Fruit fly (Drosophila melanogaster) whole organism, embryonic: Measurements from ENCODE around the gene CG10694.

Experiments
- BEAF-32 ChIP-seq: fragments of 200-800 bp; sonication (Bioruptor generic); optimal IDR thresholded peaks from 3 replicates; lab custom pipeline; 2017; ENCODE audit warnings: missing biosample characterization, missing genetic modification characterization, mild to moderate bottlenecking, moderate library complexity, missing genetic modification reagents
- CG10267 ChIP-seq: fragments of 200-800 bp; sonication (Bioruptor generic); optimal IDR thresholded peaks from 2 replicates; lab custom pipeline; 2018; ENCODE audit warnings: missing biosample characterization, mild to moderate bottlenecking, missing genetic modification characterization, moderate library complexity
- CG10462 ChIP-seq: fragments of 200-800 bp; sonication (Bioruptor generic); optimal IDR thresholded peaks from 2 replicates; lab custom pipeline; 2016; ENCODE audit warnings: missing biosample characterization, missing genetic modification characterization
- CG13624 ChIP-seq: fragments of 200-800 bp; sonication (Bioruptor generic); optimal IDR thresholded peaks from 2 replicates; lab custom pipeline; 2016; ENCODE audit warnings: missing biosample characterization, missing genetic modification characterization
- CG13775 ChIP-seq: fragments of 200-800 bp; sonication (Bioruptor generic); optimal IDR thresholded peaks from 3 replicates; lab custom pipeline; 2017; ENCODE audit warnings: missing biosample characterization, mild to moderate bottlenecking, missing genetic modification characterization
- CG15601 ChIP-seq: fragments of 200-800 bp; sonication (Bioruptor generic); optimal IDR thresholded peaks from 3 replicates; lab custom pipeline; 2019; ENCODE audit warnings: missing biosample characterization, mild to moderate bottlenecking, missing genetic modification characterization, moderate library complexity
- CG17912 ChIP-seq: fragments of 200-800 bp; sonication (Bioruptor generic); optimal IDR thresholded peaks from 2 replicates; lab custom pipeline; 2018; ENCODE audit warnings: missing biosample characterization, mild to moderate bottlenecking, missing genetic modification characterization
- CG18262 ChIP-seq: fragments of 200-800 bp; optimal IDR thresholded peaks from 3 replicates; lab custom pipeline; 2019; ENCODE audit warnings: missing biosample characterization, mild to moderate bottlenecking, missing genetic modification characterization, moderate library complexity
- CG3281 ChIP-seq: fragments of 200-800 bp; sonication (Bioruptor generic); optimal IDR thresholded peaks from 3 replicates; lab custom pipeline; 2017; ENCODE audit warnings: missing biosample characterization, mild to moderate bottlenecking, missing genetic modification characterization
- CG33557 ChIP-seq: fragments of 200-800 bp; sonication (Bioruptor generic); optimal IDR thresholded peaks from 2 replicates; lab custom pipeline; 2019; ENCODE audit warnings: missing biosample characterization, mild to moderate bottlenecking, missing genetic modification characterization, moderate library complexity
- CG34376 ChIP-seq: fragments of 200-800 bp; sonication (Bioruptor generic); optimal IDR thresholded peaks from 2 replicates; lab custom pipeline; 2018; ENCODE audit warnings: missing biosample characterization, mild to moderate bottlenecking, missing genetic modification characterization
- CG43689 ChIP-seq: fragments of 200-800 bp; sonication (Bioruptor generic); IDR thresholded peaks from 2 replicates; pipeline ENCODE4 v1.3.6; 2022; ENCODE audit warnings: missing biosample characterization, missing genetic modification characterization
- CG7357 ChIP-seq: fragments of 200-800 bp; sonication (Bioruptor generic); IDR thresholded peaks from 3 replicates; pipeline ENCODE4 v1.3.6; 2022; ENCODE audit warnings: missing biosample characterization, missing genetic modification characterization
- CG7839 ChIP-seq: fragments of 200-800 bp; sonication (Bioruptor generic); optimal IDR thresholded peaks from 3 replicates; lab custom pipeline; 2018; ENCODE audit warnings: missing biosample characterization, mild to moderate bottlenecking, missing genetic modification characterization, moderate library complexity
- CG8281 ChIP-seq: fragments of 200-800 bp; sonication (Bioruptor generic); optimal IDR thresholded peaks from 2 replicates; lab custom pipeline; 2018; ENCODE audit warnings: missing biosample characterization, mild to moderate bottlenecking, missing genetic modification characterization, moderate library complexity
- CG8359 ChIP-seq: fragments of 200-800 bp; sonication (Bioruptor generic); optimal IDR thresholded peaks from 2 replicates; lab custom pipeline; 2017; ENCODE audit warnings: missing biosample characterization, mild to moderate bottlenecking, missing genetic modification characterization, borderline replicate concordance
- CG9727 ChIP-seq: fragments of 200-800 bp; sonication (Bioruptor generic); optimal IDR thresholded peaks from 3 replicates; lab custom pipeline; 2017; ENCODE audit warnings: missing biosample characterization, mild to moderate bottlenecking, missing genetic modification characterization
- Drgx ChIP-seq: fragments of 200-800 bp; sonication (Bioruptor generic); IDR thresholded peaks from 2 replicates; pipeline ENCODE4 v1.3.6; 2022; ENCODE audit warnings: missing biosample characterization, missing genetic modification characterization
- ERR ChIP-seq: fragments of 200-800 bp; sonication (Bioruptor generic); optimal IDR thresholded peaks from 2 replicates; lab custom pipeline; 2016; ENCODE audit warnings: missing biosample characterization, missing genetic modification characterization
- Ets97D ChIP-seq: fragments of 200-800 bp; sonication (Bioruptor generic); optimal IDR thresholded peaks from 3 replicates; lab custom pipeline; 2016; ENCODE audit warnings: missing biosample characterization, missing genetic modification characterization
- H15 ChIP-seq: fragments of 200-800 bp; sonication (Bioruptor generic); IDR thresholded peaks from 3 replicates; pipeline ENCODE4 v1.3.6; 2022; ENCODE audit warnings: missing biosample characterization, missing genetic modification characterization
- Hand ChIP-seq: fragments of 200-800 bp; sonication (Bioruptor generic); optimal IDR thresholded peaks from 2 replicates; lab custom pipeline; 2017; ENCODE audit warnings: mild to moderate bottlenecking, missing biosample characterization, missing genetic modification reagents, missing genetic modification characterization
- HmgZ ChIP-seq: fragments of 200-800 bp; sonication (Bioruptor generic); optimal IDR thresholded peaks from 2 replicates; lab custom pipeline; 2018; ENCODE audit warnings: missing biosample characterization, mild to moderate bottlenecking, missing genetic modification characterization
- Hmx ChIP-seq: fragments of 200-800 bp; sonication (Bioruptor generic); optimal IDR thresholded peaks from 2 replicates; lab custom pipeline; 2016; ENCODE audit warnings: missing biosample characterization, missing genetic modification characterization
- Hsf ChIP-seq: fragments of 200-800 bp; sonication (Bioruptor generic); optimal IDR thresholded peaks from 3 replicates; lab custom pipeline; 2016; ENCODE audit warnings: missing biosample characterization, missing genetic modification characterization
- Myb ChIP-seq: fragments of 200-800 bp; sonication (Bioruptor generic); optimal IDR thresholded peaks from 2 replicates; lab custom pipeline; 2016; ENCODE audit warnings: missing biosample characterization, missing genetic modification characterization
- Ptx1 ChIP-seq: fragments of 200-800 bp; sonication (Bioruptor generic); IDR thresholded peaks from 2 replicates; pipeline ENCODE4 v1.3.6; 2022; ENCODE audit warnings: missing biosample characterization, missing genetic modification characterization
- Usf ChIP-seq: fragments of 200-800 bp; sonication (Bioruptor generic); optimal IDR thresholded peaks from 2 replicates; lab custom pipeline; 2017; ENCODE audit warnings: missing genotype, missing biosample characterization, missing genetic modification characterization
- YL-1 ChIP-seq: fragments of 200-800 bp; sonication (Bioruptor generic); optimal IDR thresholded peaks from 3 replicates; lab custom pipeline; 2017; ENCODE audit warnings: missing biosample characterization, mild to moderate bottlenecking, missing genetic modification characterization
- ab ChIP-seq: fragments of 200-800 bp; sonication (Bioruptor generic); optimal IDR thresholded peaks from 2 replicates; lab custom pipeline; 2016; ENCODE audit warnings: missing biosample characterization, missing genetic modification characterization
- bowl ChIP-seq: fragments of 200-800 bp; sonication (Bioruptor generic); IDR thresholded peaks from 2 replicates; pipeline ENCODE4 v1.3.6; 2022; ENCODE audit warnings: missing biosample characterization, missing genetic modification characterization
- bsh ChIP-seq, 2 experiments: fragments of 200-800 bp; sonication (Bioruptor generic); optimal IDR thresholded peaks; 2 replicates each; lab custom pipeline; 2017 to 2018; ENCODE audit warnings: mild to moderate bottlenecking in 2 of 2, missing biosample characterization in 2 of 2, missing genetic modification characterization in 2 of 2, moderate library complexity in 1 of 2
- disco-r ChIP-seq: fragments of 200-800 bp; sonication (Bioruptor generic); optimal IDR thresholded peaks from 2 replicates; lab custom pipeline; 2016; ENCODE audit warnings: missing biosample characterization, missing genetic modification characterization
- en ChIP-seq: fragments of 200-800 bp; sonication (Bioruptor generic); optimal IDR thresholded peaks from 2 replicates; lab custom pipeline; 2016; ENCODE audit warnings: missing biosample characterization, missing genetic modification characterization
- eve ChIP-seq, 2 experiments: fragments of >200 bp; optimal IDR thresholded peaks; 2 replicates each; lab custom pipeline; 2017; ENCODE audit warnings: missing biosample characterization in 2 of 2, missing genetic modification characterization in 2 of 2
- ewg ChIP-seq: fragments of 200-800 bp; sonication (Bioruptor generic); optimal IDR thresholded peaks from 3 replicates; lab custom pipeline; 2017; ENCODE audit warnings: mild to moderate bottlenecking, missing biosample characterization, missing genetic modification reagents, missing genetic modification characterization
- exex ChIP-seq: fragments of 200-800 bp; sonication (Bioruptor generic); optimal IDR thresholded peaks from 4 replicates; lab custom pipeline; 2018; ENCODE audit warnings: missing biosample characterization, mild to moderate bottlenecking, missing genetic modification characterization, moderate library complexity
- fru ChIP-seq: fragments of >200 bp; optimal IDR thresholded peaks from 2 replicates; lab custom pipeline; 2017
- gsb ChIP-seq: fragments of 200-800 bp; sonication (Bioruptor generic); IDR thresholded peaks from 2 replicates; pipeline ENCODE4 v1.3.6; 2022; ENCODE audit warnings: missing biosample characterization, missing genetic modification characterization
- maf-S ChIP-seq: fragments of 200-800 bp; sonication (Bioruptor generic); optimal IDR thresholded peaks from 2 replicates; lab custom pipeline; 2016; ENCODE audit warnings: missing biosample characterization, missing genetic modification characterization
- mam ChIP-seq: fragments of 200-800 bp; sonication (Bioruptor generic); optimal IDR thresholded peaks from 3 replicates; lab custom pipeline; 2016; ENCODE audit warnings: missing biosample characterization, missing genetic modification characterization
- mirr ChIP-seq: fragments of 200-800 bp; sonication (Bioruptor generic); optimal IDR thresholded peaks from 3 replicates; lab custom pipeline; 2018; ENCODE audit warnings: missing biosample characterization, mild to moderate bottlenecking, missing genetic modification characterization
- nerfin-2 ChIP-seq: fragments of 200-800 bp; sonication (Bioruptor generic); IDR thresholded peaks from 2 replicates; pipeline ENCODE4 v1.3.6; 2022; ENCODE audit warnings: missing biosample characterization, missing genetic modification characterization; ENCODE audit not compliant: partially characterized antibody
- pfk ChIP-seq: fragments of 200-800 bp; sonication (Bioruptor generic); optimal IDR thresholded peaks from 2 replicates; lab custom pipeline; 2018; ENCODE audit warnings: missing biosample characterization, mild to moderate bottlenecking, missing genetic modification characterization, moderate library complexity
- rib ChIP-seq: fragments of 200-800 bp; sonication (Bioruptor generic); IDR thresholded peaks from 2 replicates; pipeline ENCODE4 v1.3.6; 2022; ENCODE audit warnings: missing biosample characterization, missing genetic modification characterization
- tna ChIP-seq: fragments of 200-800 bp; sonication (Bioruptor generic); IDR thresholded peaks from 2 replicates; pipeline ENCODE4 v1.3.6; 2022; ENCODE audit warnings: missing biosample characterization, missing genetic modification characterization; ENCODE audit not compliant: partially characterized antibody
- vvl ChIP-seq: fragments of 200-800 bp; sonication (Bioruptor generic); IDR thresholded peaks from 2 replicates; pipeline ENCODE4 v1.3.6; 2022; ENCODE audit warnings: missing biosample characterization, missing genetic modification characterization
- zfh1 ChIP-seq: fragments of 200-800 bp; sonication (Bioruptor generic); IDR thresholded peaks from 3 replicates; pipeline ENCODE4 v1.3.6; 2022; ENCODE audit warnings: missing biosample characterization, missing genetic modification characterization

Gene CG10694

dm6 chr3R:24099039-24100026, 7.9 kb upstream of the CG10694 start (continued):
- peak; percentile 23 for TF ChIP-seq CG8281 (tag; lab: Kevin White, UChicago)
- peak; percentile 60 for TF ChIP-seq CG13775 (GFP tag; lab: Kevin White, UChicago)
- TF ChIP-seq Ets97D (GFP tag; lab: Kevin White, UChicago): peak; percentile 44
- peak; percentile 76 for TF ChIP-seq CG9727 (GFP tag; lab: Kevin White, UChicago)
- no peak for TF ChIP-seq pfk (GFP tag; lab: Kevin White, UChicago)
- peak; percentile 86 for TF ChIP-seq H15 (GFP tag; lab: Robert Waterston, UW)
- peak; percentile 67 for TF ChIP-seq exex
- peak; percentile 26 for TF ChIP-seq mirr (GFP tag; lab: Kevin White, UChicago)
- TF ChIP-seq CG33557: no peak
- peak; percentile 47; the same call in 1 of the 2 replicates for TF ChIP-seq rib
- no peak for TF ChIP-seq nerfin-2 (GFP tag; lab: Robert Waterston, UW)
- peak; percentile 60 for TF ChIP-seq en (GFP tag; lab: Kevin White, UChicago)
- peak; percentile 34 for TF ChIP-seq Usf (GFP tag; lab: Kevin White, UChicago)
- peak; percentile 17 to 87 for TF ChIP-seq bsh (GFP tag; optimal IDR thresholded peaks at IDR 0.05; lab: Kevin White, UChicago)
- peak; percentile 84 for TF ChIP-seq CG13624
- TF ChIP-seq mam: peak; percentile 89
- peak; percentile 58 for TF ChIP-seq CG15601 (tag; lab: Kevin White, UChicago)
- TF ChIP-seq YL-1: no peak
- TF ChIP-seq Hsf (GFP tag; lab: Kevin White, UChicago): peak; percentile 83
- no peak for TF ChIP-seq fru (lab: Kevin White, UChicago)
- TF ChIP-seq gsb: peak; percentile 72
- peak; percentile 68; the same call in 2 of the 3 replicates for TF ChIP-seq CG7357 (GFP tag; lab: Robert Waterston, UW)
- TF ChIP-seq eve (GFP tag; optimal IDR thresholded peaks at IDR 0.05; lab: Kevin White, UChicago): peak in 1 of 2 experiments; percentile 56
- TF ChIP-seq ERR (GFP tag; lab: Kevin White, UChicago): peak; percentile 72
- TF ChIP-seq CG3281 (GFP tag; lab: Kevin White, UChicago): peak; percentile 67
- TF ChIP-seq maf-S (GFP tag; lab: Kevin White, UChicago): peak; percentile 79
- TF ChIP-seq CG10267 (tag; lab: Kevin White, UChicago): peak; percentile 59
- TF ChIP-seq HmgZ: peak; percentile 69
- peak; percentile 2 for TF ChIP-seq Hand (GFP tag; lab: Kevin White, UChicago)
- TF ChIP-seq vvl (GFP tag; lab: Robert Waterston, UW): peak; percentile 89
- peak; percentile 39 for TF ChIP-seq disco-r
- 0 out of 2 replicates have a peak, but pooled peaks have one; percentile 50 for TF ChIP-seq bowl (GFP tag; lab: Robert Waterston, UW)
- TF ChIP-seq ewg (GFP tag; lab: Kevin White, UChicago): peak; percentile 61
- no peak for TF ChIP-seq CG34376
- peak; percentile 80 for TF ChIP-seq zfh1 (GFP tag; lab: Robert Waterston, UW)
- peak; percentile 18 for TF ChIP-seq CG10462 (GFP tag; lab: Kevin White, UChicago)
- no peak for TF ChIP-seq CG17912 (GFP tag; lab: Kevin White, UChicago)
- no peak for TF ChIP-seq BEAF-32 (GFP tag; lab: Kevin White, UChicago)
- TF ChIP-seq CG43689 (GFP tag; lab: Robert Waterston, UW): peak; percentile 44; the same call in 1 of the 2 replicates
- peak; percentile 51 for TF ChIP-seq Myb (GFP tag; lab: Kevin White, UChicago)
- peak; percentile 85 for TF ChIP-seq CG7839
- TF ChIP-seq CG18262 (tag; lab: Kevin White, UChicago): peak; percentile 47
- peak; percentile 84 for TF ChIP-seq Ptx1 (GFP tag; lab: Robert Waterston, UW)
- TF ChIP-seq CG8359 (GFP tag; lab: Kevin White, UChicago): no peak
- peak; percentile 1 for TF ChIP-seq ab (GFP tag; lab: Kevin White, UChicago)
- TF ChIP-seq Drgx (GFP tag; lab: Robert Waterston, UW): peak; percentile 81
- TF ChIP-seq tna (GFP tag; lab: Robert Waterston, UW): no peak
- peak; percentile 27 for TF ChIP-seq Hmx (GFP tag; lab: Kevin White, UChicago)
